Worm (Caenorhabditis elegans): ENCODE data around the gene W09G12.6.

DNA sequence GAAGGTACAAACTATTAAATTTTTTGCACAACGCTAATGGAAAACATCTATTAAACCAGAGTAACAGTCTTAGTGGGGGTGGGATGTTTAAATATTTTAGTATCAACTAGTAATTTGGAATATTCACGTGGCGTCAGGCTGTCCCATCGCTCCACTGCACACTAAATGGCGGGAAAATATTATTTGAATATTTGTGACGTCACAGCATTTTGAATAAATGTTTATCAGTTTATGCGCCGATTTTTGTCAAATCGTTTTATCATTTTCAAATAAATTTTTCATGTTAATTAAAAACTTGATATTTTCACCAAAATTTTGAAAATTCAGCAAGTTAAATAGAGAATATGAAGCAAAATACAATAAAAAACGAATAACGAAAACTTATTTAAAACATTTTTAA, 11.6 kb downstream of the W09G12.6 start, which contains the start of gene F38A1.15:
- no peak for TF ChIP-seq unc-62 (GFP tag; optimal IDR thresholded peaks at IDR 0.05)
- no peak for TF ChIP-seq lsy-2 (tag; optimal IDR thresholded peaks at IDR 0.05)
- TF ChIP-seq zip-8 (tag; optimal IDR thresholded peaks at IDR 0.05): no peak
- TF ChIP-seq elt-1 (tag; optimal IDR thresholded peaks at IDR 0.05; ENCODE audit: borderline replicate concordance, insufficient read depth): no peak
- TF ChIP-seq bed-3 (GFP tag; optimal IDR thresholded peaks at IDR 0.05): no peak
- TF ChIP-seq nhr-237 (tag; optimal IDR thresholded peaks at IDR 0.05): no peak
- no peak for TF ChIP-seq unc-120 (tag; optimal IDR thresholded peaks at IDR 0.05; ENCODE audit: poor library complexity, severe bottlenecking)
- no peak for TF ChIP-seq snpc-4 (tag; optimal IDR thresholded peaks at IDR 0.05)
- TF ChIP-seq cnd-1 (tag; optimal IDR thresholded peaks at IDR 0.05): no peak

Measured in whole organism, mixed stage, embryonic.